Worm (Caenorhabditis elegans): ENCODE data around the gene srh-56.

- TF ChIP-seq nhr-237 (tag; optimal IDR thresholded peaks at IDR 0.05) (no peak), nhr-28 (tag; optimal IDR thresholded peaks at IDR 0.05) (no peak)
Observed at ce11 chrV:2730784-2731480, 40.7 kb upstream of the srh-56 start, which contains the start of gene dod-3.

All from whole organism, L4 larva.